Worm (Caenorhabditis elegans): ENCODE measurements around the gene C05D12.3.
A peak's percentile ranks its signal among the peaks of the same experiment; 100 is the strongest.

ce11 chrII:11472542-11472941, 47.5 kb downstream of the C05D12.3 start:
- TF ChIP-seq nhr-77 (tag; optimal IDR thresholded peaks at IDR 0.05) (no peak), jun-1 (tag; optimal IDR thresholded peaks at IDR 0.05) (peak; percentile 46)

Data from whole organism, L3 larva.